Worm (Caenorhabditis elegans): Measurements from ENCODE around the gene fbxb-10.

ce11 chrII:1816053-1816452 is 2.1 kb downstream of the fbxb-10 start:
- no peak for TF ChIP-seq him-1 (tag; optimal IDR thresholded peaks at IDR 0.05)
- no peak for TF ChIP-seq dao-5 (tag; optimal IDR thresholded peaks at IDR 0.05)

All from whole organism, L4/young adult.